Fruit fly (Drosophila melanogaster): ENCODE results near the gene CG10376.
A peak's percentile ranks its signal among the peaks of the same experiment; 100 is the strongest.

Gene CG10376

dm6 chr2L:18743896-18744295 is 41.0 kb upstream of the CG10376 start:
- TF ChIP-seq CG7368 (GFP tag; optimal IDR thresholded peaks at IDR 0.05), result no peak
- TF ChIP-seq ss (GFP tag; optimal IDR thresholded peaks at IDR 0.05), result no peak
- TF ChIP-seq fkh (GFP tag; optimal IDR thresholded peaks at IDR 0.05), result no peak
- no peak for TF ChIP-seq esn (GFP tag; optimal IDR thresholded peaks at IDR 0.05)
- TF ChIP-seq Lpt (GFP tag; optimal IDR thresholded peaks at IDR 0.05), result no peak
- no peak for TF ChIP-seq CG34406 (GFP tag; optimal IDR thresholded peaks at IDR 0.05)
- TF ChIP-seq Hr38 (GFP tag; optimal IDR thresholded peaks at IDR 0.05), result no peak
- no peak for TF ChIP-seq CG6854 (GFP tag; optimal IDR thresholded peaks at IDR 0.05)
- no peak for TF ChIP-seq Sox15 (GFP tag; optimal IDR thresholded peaks at IDR 0.05)
- no peak for TF ChIP-seq vri (GFP tag; optimal IDR thresholded peaks at IDR 0.05)
- no peak for TF ChIP-seq fd59A (GFP tag; optimal IDR thresholded peaks at IDR 0.05)
- peak; percentile 48 for TF ChIP-seq CG4318 (GFP tag; optimal IDR thresholded peaks at IDR 0.05)
- no peak for TF ChIP-seq acj6 (GFP tag; optimal IDR thresholded peaks at IDR 0.05)
- TF ChIP-seq CG6163 (GFP tag; IDR thresholded peaks at IDR 0.05), result peak; percentile 34; the same call in 1 of the 3 replicates
- TF ChIP-seq Sox14 (GFP tag; optimal IDR thresholded peaks at IDR 0.05), result peak; percentile 3
- peak; percentile 66 for TF ChIP-seq CG32006 (GFP tag; optimal IDR thresholded peaks at IDR 0.05)
- TF ChIP-seq Eip75B (GFP tag; optimal IDR thresholded peaks at IDR 0.05), result no peak
- no peak for TF ChIP-seq cyc (GFP tag; optimal IDR thresholded peaks at IDR 0.05)
- TF ChIP-seq CG11294 (GFP tag; IDR thresholded peaks at IDR 0.05), result no peak; the same call in 1 of the 2 replicates
- TF ChIP-seq CG16779 (tag; optimal IDR thresholded peaks at IDR 0.05), result no peak
- no peak for TF ChIP-seq Hr39 (GFP tag; optimal IDR thresholded peaks at IDR 0.05)
- peak; percentile 49 for TF ChIP-seq net (GFP tag; optimal IDR thresholded peaks at IDR 0.05)
- TF ChIP-seq svp (GFP tag), result peak; percentile 36
- TF ChIP-seq Hr4 (GFP tag; optimal IDR thresholded peaks at IDR 0.05), result peak; percentile 83
- no peak for TF ChIP-seq CG31627 (GFP tag; optimal IDR thresholded peaks at IDR 0.05)
- peak; percentile 56; the same call in 1 of the 3 replicates for TF ChIP-seq eg (GFP tag; IDR thresholded peaks at IDR 0.05)
- peak; percentile 64; the same call in 1 of the 3 replicates for TF ChIP-seq CG8119 (GFP tag; IDR thresholded peaks at IDR 0.05)
- peak; percentile 29 for TF ChIP-seq pdm3 (GFP tag; optimal IDR thresholded peaks at IDR 0.05)
- peak; percentile 80 for TF ChIP-seq CG6276 (GFP tag; optimal IDR thresholded peaks at IDR 0.05)
- peak; percentile 82 for TF ChIP-seq Eip78C (GFP tag)
- TF ChIP-seq CG10669 (GFP tag; optimal IDR thresholded peaks at IDR 0.05), result peak; percentile 6
- TF ChIP-seq Sox102F (GFP tag; optimal IDR thresholded peaks at IDR 0.05), result no peak
- TF ChIP-seq spab (GFP tag; optimal IDR thresholded peaks at IDR 0.05), result no peak
- no peak for TF ChIP-seq lz (GFP tag; optimal IDR thresholded peaks at IDR 0.05)
- no peak for TF ChIP-seq fd85E (GFP tag; optimal IDR thresholded peaks at IDR 0.05)
- TF ChIP-seq CG9139 (GFP tag; optimal IDR thresholded peaks at IDR 0.05), result no peak
- peak; percentile 43 for TF ChIP-seq CG3919 (GFP tag; optimal IDR thresholded peaks at IDR 0.05)
- peak; percentile 25 for TF ChIP-seq OdsH (GFP tag; optimal IDR thresholded peaks at IDR 0.05)
- peak; percentile 45 for TF ChIP-seq achi (GFP tag; optimal IDR thresholded peaks at IDR 0.05)
- TF ChIP-seq CG1621 (tag; optimal IDR thresholded peaks at IDR 0.05), result no peak
- no peak for TF ChIP-seq CG11762 (GFP tag; optimal IDR thresholded peaks at IDR 0.05; ENCODE audit: insufficient read depth)
- peak; percentile 10 for TF ChIP-seq CG3032 (tag; optimal IDR thresholded peaks at IDR 0.05)
- TF ChIP-seq Gug (GFP tag; IDR thresholded peaks at IDR 0.05), result peak; percentile 56
- TF ChIP-seq Smox (GFP tag; optimal IDR thresholded peaks at IDR 0.05), result no peak
- TF ChIP-seq CG8632 (GFP tag; optimal IDR thresholded peaks at IDR 0.05), result no peak
- no peak for TF ChIP-seq Eip93F (GFP tag; optimal IDR thresholded peaks at IDR 0.05)
- TF ChIP-seq CG6792 (GFP tag; optimal IDR thresholded peaks at IDR 0.05), result no peak
- no peak for TF ChIP-seq Met (GFP tag; optimal IDR thresholded peaks at IDR 0.05)
- no peak for TF ChIP-seq Ets21C (GFP tag; optimal IDR thresholded peaks at IDR 0.05)
- no peak for TF ChIP-seq CG8319 (GFP tag; optimal IDR thresholded peaks at IDR 0.05)
- no peak for TF ChIP-seq topi (GFP tag; optimal IDR thresholded peaks at IDR 0.05)
- no peak for TF ChIP-seq CG11902 (GFP tag; optimal IDR thresholded peaks at IDR 0.05)
- peak; percentile 46 for TF ChIP-seq CG10631 (GFP tag; optimal IDR thresholded peaks at IDR 0.05)
